Fruit fly (Drosophila melanogaster) whole organism, wandering third instar larva: ENCODE measurements around the gene sv.

ENCODE experiments used
- Abd-B ChIP-seq: fragments of >200 bp; optimal IDR thresholded peaks from 2 replicates; lab custom pipeline; 2017; ENCODE audit warnings: missing biosample characterization, missing genetic modification characterization
- CG9705 ChIP-seq: fragments of 200-800 bp; sonication (Bioruptor generic); optimal IDR thresholded peaks from 2 replicates; lab custom pipeline; 2018; ENCODE audit warnings: missing biosample characterization, mild to moderate bottlenecking, missing genetic modification characterization
- CrebA ChIP-seq: fragments of 200-800 bp; sonication (Bioruptor generic); optimal IDR thresholded peaks from 2 replicates; lab custom pipeline; 2016; ENCODE audit warnings: missing biosample characterization, mild to moderate bottlenecking, missing genetic modification characterization, borderline replicate concordance
- GATAd ChIP-seq: sonication (Bioruptor generic); optimal IDR thresholded peaks from 2 replicates; lab custom pipeline; 2016; ENCODE audit warnings: missing biosample characterization, missing genetic modification characterization
- Hnf4 ChIP-seq: fragments of 200-800 bp; sonication (Bioruptor generic); optimal IDR thresholded peaks from 2 replicates; lab custom pipeline; 2016; ENCODE audit warnings: missing biosample characterization, mild to moderate bottlenecking, missing genetic modification characterization
- Hr83 ChIP-seq: fragments of 200-300 bp; sonication (Bioruptor generic); optimal IDR thresholded peaks from 2 replicates; lab custom pipeline; 2016; ENCODE audit warnings: missing biosample characterization, mild to moderate bottlenecking, missing genetic modification characterization, moderate library complexity; ENCODE audit not compliant: poor library complexity, severe bottlenecking
- Jra ChIP-seq: sonication (Bioruptor generic); optimal IDR thresholded peaks from 2 replicates; lab custom pipeline; 2016; ENCODE audit warnings: missing biosample characterization, missing genetic modification characterization
- Mio ChIP-seq: sonication (Bioruptor generic); optimal IDR thresholded peaks from 2 replicates; lab custom pipeline; 2016; ENCODE audit warnings: missing biosample characterization, missing genetic modification characterization
- Myc ChIP-seq: fragments of >200 bp; optimal IDR thresholded peaks from 2 replicates; lab custom pipeline; 2017
- Rel ChIP-seq, 2 experiments: fragments of 200-800 bp; sonication (Bioruptor generic) in 1 of 2; optimal IDR thresholded peaks; 2 replicates in 1 of 2; 3 replicates in 1 of 2; lab custom pipeline; 2016 to 2019; ENCODE audit warnings: mild to moderate bottlenecking in 2 of 2, missing biosample characterization in 2 of 2, missing genetic modification characterization in 2 of 2, moderate library complexity in 1 of 2
- Sp1 ChIP-seq: fragments of 200-800 bp; sonication (Bioruptor generic); optimal IDR thresholded peaks from 3 replicates; lab custom pipeline; 2019; ENCODE audit warnings: missing biosample characterization, mild to moderate bottlenecking, missing genetic modification characterization, moderate library complexity
- br ChIP-seq: fragments of 200-800 bp; sonication (Bioruptor generic); optimal IDR thresholded peaks from 2 replicates; lab custom pipeline; 2016; ENCODE audit warnings: missing biosample characterization, missing genetic modification characterization
- brk ChIP-seq: fragments of 200-800 bp; sonication (Bioruptor generic); optimal IDR thresholded peaks from 2 replicates; lab custom pipeline; 2016; ENCODE audit warnings: missing biosample characterization, mild to moderate bottlenecking, missing genetic modification characterization
- dmrt93B ChIP-seq: fragments of 200-800 bp; sonication (Bioruptor generic); optimal IDR thresholded peaks from 2 replicates; lab custom pipeline; 2018; ENCODE audit warnings: missing biosample characterization, mild to moderate bottlenecking, missing genetic modification characterization
- ey ChIP-seq: fragments of 200-800 bp; sonication (Bioruptor generic); optimal IDR thresholded peaks from 2 replicates; lab custom pipeline; 2016; ENCODE audit warnings: missing biosample characterization, missing genetic modification characterization
- foxo ChIP-seq, 2 experiments: fragments of 200-800 bp; sonication (Bioruptor generic); optimal IDR thresholded peaks; 2 replicates in 1 of 2; 3 replicates in 1 of 2; lab custom pipeline; 2016 to 2017; ENCODE audit warnings: missing biosample characterization in 2 of 2, missing genetic modification characterization in 2 of 2
- fru ChIP-seq: fragments of 200-800 bp; sonication (Bioruptor generic); optimal IDR thresholded peaks from 3 replicates; lab custom pipeline; 2016; ENCODE audit warnings: missing biosample characterization, mild to moderate bottlenecking, missing genetic modification characterization
- h ChIP-seq: fragments of 200-800 bp; sonication (Bioruptor generic); optimal IDR thresholded peaks from 3 replicates; lab custom pipeline; 2016; ENCODE audit warnings: missing biosample characterization, mild to moderate bottlenecking, missing genetic modification characterization
- jim ChIP-seq: fragments of 175-275, 200-325 bp; sonication (Bioruptor generic); optimal IDR thresholded peaks from 2 replicates; lab custom pipeline; 2016; ENCODE audit warnings: missing biosample characterization, mild to moderate bottlenecking, missing genetic modification characterization
- lola ChIP-seq: fragments of >200 bp; optimal IDR thresholded peaks from 2 replicates; lab custom pipeline; 2017; ENCODE audit warnings: missing biosample characterization, missing genetic modification characterization
- pan ChIP-seq: fragments of >200 bp; optimal IDR thresholded peaks from 2 replicates; lab custom pipeline; 2017
- psq ChIP-seq: fragments of 200-800 bp; sonication (Bioruptor generic); optimal IDR thresholded peaks from 3 replicates; lab custom pipeline; 2017; ENCODE audit warnings: missing biosample characterization, mild to moderate bottlenecking, missing genetic modification characterization, moderate library complexity
- rgr ChIP-seq: fragments of 200-800 bp; sonication (Bioruptor generic); optimal IDR thresholded peaks from 3 replicates; lab custom pipeline; 2016; ENCODE audit warnings: missing biosample characterization, mild to moderate bottlenecking, missing genetic modification characterization
- sv ChIP-seq: fragments of 200-800 bp; sonication (Bioruptor generic); optimal IDR thresholded peaks from 3 replicates; lab custom pipeline; 2016; ENCODE audit warnings: missing biosample characterization, missing genetic modification characterization
- tai ChIP-seq: sonication (Bioruptor generic); optimal IDR thresholded peaks from 2 replicates; lab custom pipeline; 2016; ENCODE audit warnings: missing biosample characterization, missing genetic modification characterization
- woc ChIP-seq: sonication (Bioruptor generic); optimal IDR thresholded peaks from 2 replicates; lab custom pipeline; 2016; ENCODE audit warnings: missing biosample characterization, mild to moderate bottlenecking, missing genetic modification characterization

Gene sv

dm6 chr4:1064652-1065218, 23.9 kb upstream of the sv start, which contains the start of gene Zyx:
Gene Zyx (minus strand): TSS chr4:1065001.
- TF ChIP-seq tai (GFP tag; lab: Kevin White, UChicago) (no peak), foxo (GFP tag; optimal IDR thresholded peaks at IDR 0.05; lab: Kevin White, UChicago) (no peak), pan (lab: Kevin White, UChicago) (no peak), fru (GFP tag; lab: Kevin White, UChicago) (no peak), Jra (GFP tag; lab: Kevin White, UChicago) (no peak), Abd-B (no peak), Mio (GFP tag; lab: Kevin White, UChicago) (no peak), Hr83 (GFP tag; lab: Kevin White, UChicago) (no peak)

dm6 chr4:1084326-1085062, 4.1 kb upstream of the sv start, which contains the start of gene Actbeta:
Gene Actbeta (minus strand): TSS chr4:1084796.
- TF ChIP-seq Sp1 (GFP tag; lab: Kevin White, UChicago) (no peak), psq (GFP tag; lab: Kevin White, UChicago) (no peak), Myc (lab: Kevin White, UChicago) (no peak), Mio (GFP tag; lab: Kevin White, UChicago) (no peak), brk (GFP tag; lab: Kevin White, UChicago) (peak; percentile 59), woc (no peak), sv (GFP tag; lab: Kevin White, UChicago) (no peak), br (no peak)

- TF ChIP-seq psq (GFP tag; lab: Kevin White, UChicago) (no peak), br (no peak), woc (no peak), jim (GFP tag; lab: Kevin White, UChicago) (no peak), ey (GFP tag; lab: Kevin White, UChicago) (no peak), sv (GFP tag; lab: Kevin White, UChicago) (no peak)
- TF ChIP-seq, all 38 proteins: peak for 0
Measured at dm6 chr4:1090304-1090703, 1.7 kb downstream of the sv start.

dm6 chr4:1093446-1093845, 4.8 kb downstream of the sv start:
- no peak for TF ChIP-seq Abd-B

- TF ChIP-seq psq (GFP tag; lab: Kevin White, UChicago) (no peak), CrebA (GFP tag; lab: Kevin White, UChicago) (no peak), woc (no peak), ey (GFP tag; lab: Kevin White, UChicago) (no peak), rgr (GFP tag; lab: Kevin White, UChicago) (no peak), Rel (GFP tag; optimal IDR thresholded peaks at IDR 0.05; lab: Kevin White, UChicago) (no peak), Rel (tag; optimal IDR thresholded peaks at IDR 0.05; lab: Kevin White, UChicago) (no peak), dmrt93B (no peak), h (GFP tag; lab: Kevin White, UChicago) (no peak)
- TF ChIP-seq, all 38 proteins: peak for 0
Measured at dm6 chr4:1097608-1098262, 9.1 kb downstream of the sv start.

- no peak for TF ChIP-seq ey (GFP tag; lab: Kevin White, UChicago)
- TF ChIP-seq CG9705 = no peak
- TF ChIP-seq brk (GFP tag; lab: Kevin White, UChicago) = no peak
- TF ChIP-seq lola = no peak
- TF ChIP-seq foxo (GFP tag; optimal IDR thresholded peaks at IDR 0.05; lab: Kevin White, UChicago) = no peak
- TF ChIP-seq Hnf4 (GFP tag; lab: Kevin White, UChicago) = no peak
- TF ChIP-seq tai (GFP tag; lab: Kevin White, UChicago) = no peak
- TF ChIP-seq GATAd (GFP tag; lab: Kevin White, UChicago) = no peak
- TF ChIP-seq, all 38 proteins: peak for 0
Measured at dm6 chr4:1106114-1106513, 17.5 kb downstream of the sv start.
